Worm (Caenorhabditis elegans) whole organism, L4/young adult: ENCODE data around the gene mans-4.

Experiments
- W03F9.2 ChIP-seq: fragments of 150-350 bp; optimal IDR thresholded peaks from 2 replicates; lab custom pipeline; 2014; ENCODE audit warnings: missing biosample characterization, missing genetic modification characterization
- dao-5 ChIP-seq: sonication (generic microtip); optimal IDR thresholded peaks from 2 replicates; lab custom pipeline; 2016; ENCODE audit warnings: missing genotype, missing genetic modification characterization, moderate library complexity, missing compliant biosample characterization
- him-1 ChIP-seq: sonication (generic microtip); optimal IDR thresholded peaks from 2 replicates; lab custom pipeline; 2016; ENCODE audit warnings: missing genotype, missing genetic modification reagents, missing genetic modification characterization, missing compliant biosample characterization

ce11 chrIV:9032550-9032949 is 45.8 kb downstream of the mans-4 start, which contains the start of gene C53D6.6:
- no peak for TF ChIP-seq him-1 (tag; lab: Kevin White, UChicago)
- no peak for TF ChIP-seq dao-5 (tag; lab: Kevin White, UChicago)
- TF ChIP-seq W03F9.2 (tag; lab: Kevin White, UChicago) = no peak
